Fruit fly (Drosophila melanogaster) whole organism, embryonic: ENCODE results near the gene Sox21a.

Source experiments
- Ada2b ChIP-seq: fragments of 200-800 bp; sonication (Bioruptor generic); IDR thresholded peaks from 2 replicates; pipeline ENCODE4 v1.3.6; 2022; ENCODE audit warnings: missing biosample characterization, missing genetic modification characterization
- Bdp1 ChIP-seq: fragments of 200-800 bp; sonication (Bioruptor generic); optimal IDR thresholded peaks from 3 replicates; lab custom pipeline; 2016; ENCODE audit warnings: missing biosample characterization, missing genetic modification characterization
- C15 ChIP-seq: fragments of 200-800 bp; sonication (Bioruptor generic); IDR thresholded peaks from 3 replicates; pipeline ENCODE4 v1.3.6; 2022; ENCODE audit warnings: missing biosample characterization, missing genetic modification characterization
- CG10543 ChIP-seq: fragments of 200-800 bp; sonication (Bioruptor generic); optimal IDR thresholded peaks from 3 replicates; lab custom pipeline; 2017; ENCODE audit warnings: missing biosample characterization, mild to moderate bottlenecking, missing genetic modification characterization, moderate library complexity
- CG11093 ChIP-seq: fragments of 200-800 bp; sonication (Bioruptor generic); IDR thresholded peaks from 3 replicates; pipeline ENCODE4 v1.3.6; 2022; ENCODE audit warnings: missing biosample characterization, missing genetic modification characterization
- CG12391 ChIP-seq: fragments of 200-800 bp; sonication (Bioruptor generic); optimal IDR thresholded peaks from 3 replicates; lab custom pipeline; 2018; ENCODE audit warnings: missing biosample characterization, mild to moderate bottlenecking, missing genetic modification characterization, moderate library complexity
- CG12659 ChIP-seq: fragments of 200-800 bp; sonication (Bioruptor generic); optimal IDR thresholded peaks from 3 replicates; lab custom pipeline; 2017; ENCODE audit warnings: mild to moderate bottlenecking, missing biosample characterization, missing genetic modification reagents, missing genetic modification characterization
- CG13894 ChIP-seq: fragments of 200-800 bp; sonication (Bioruptor generic); optimal IDR thresholded peaks from 3 replicates; lab custom pipeline; 2018; ENCODE audit warnings: missing biosample characterization, mild to moderate bottlenecking, missing genetic modification characterization, moderate library complexity
- CG14965 ChIP-seq: fragments of 200-800 bp; sonication (Bioruptor generic); optimal IDR thresholded peaks from 2 replicates; lab custom pipeline; 2016; ENCODE audit warnings: missing biosample characterization, missing genetic modification characterization, borderline replicate concordance
- CG15011 ChIP-seq: fragments of 200-800 bp; sonication (Bioruptor generic); optimal IDR thresholded peaks from 3 replicates; lab custom pipeline; 2018; ENCODE audit warnings: missing biosample characterization, mild to moderate bottlenecking, missing genetic modification characterization
- CG15479 ChIP-seq: fragments of 200-800 bp; sonication (Bioruptor generic); optimal IDR thresholded peaks from 3 replicates; lab custom pipeline; 2019; ENCODE audit warnings: missing biosample characterization, mild to moderate bottlenecking, missing genetic modification characterization, moderate library complexity
- CG1603 ChIP-seq: fragments of 200-800 bp; sonication (Bioruptor generic); optimal IDR thresholded peaks from 2 replicates; lab custom pipeline; 2019; ENCODE audit warnings: missing biosample characterization, mild to moderate bottlenecking, missing genetic modification characterization, moderate library complexity
- CG16813 ChIP-seq: fragments of 200-800 bp; sonication (Bioruptor generic); IDR thresholded peaks from 3 replicates; pipeline ENCODE4 v1.3.6; 2022; ENCODE audit warnings: missing biosample characterization, missing genetic modification characterization; ENCODE audit not compliant: partially characterized antibody
- CG16815 ChIP-seq: fragments of 200-800 bp; sonication (Bioruptor generic); optimal IDR thresholded peaks from 3 replicates; lab custom pipeline; 2017; ENCODE audit warnings: missing biosample characterization, mild to moderate bottlenecking, missing genetic modification characterization
- CG17359 ChIP-seq: fragments of 200-800 bp; sonication (Bioruptor generic); optimal IDR thresholded peaks from 3 replicates; lab custom pipeline; 2018; ENCODE audit warnings: missing biosample characterization, mild to moderate bottlenecking, missing genetic modification characterization, moderate library complexity
- CG2875 ChIP-seq: fragments of 200-800 bp; sonication (Bioruptor generic); optimal IDR thresholded peaks from 2 replicates; lab custom pipeline; 2017; ENCODE audit warnings: missing biosample characterization, mild to moderate bottlenecking, missing genetic modification characterization, missing genetic modification reagents
- CG3163 ChIP-seq: fragments of 200-800 bp; sonication (Bioruptor generic); optimal IDR thresholded peaks from 3 replicates; lab custom pipeline; 2016; ENCODE audit warnings: missing biosample characterization, missing genetic modification characterization
- CG33557 ChIP-seq: fragments of 200-800 bp; sonication (Bioruptor generic); optimal IDR thresholded peaks from 2 replicates; lab custom pipeline; 2019; ENCODE audit warnings: missing biosample characterization, mild to moderate bottlenecking, missing genetic modification characterization, moderate library complexity
- CG4404 ChIP-seq: fragments of 200-800 bp; sonication (Bioruptor generic); IDR thresholded peaks from 2 replicates; pipeline ENCODE4 v1.3.6; 2022; ENCODE audit warnings: missing biosample characterization, missing genetic modification characterization
- CG5180 ChIP-seq: fragments of 200-800 bp; sonication (Bioruptor generic); optimal IDR thresholded peaks from 3 replicates; lab custom pipeline; 2017; ENCODE audit warnings: missing biosample characterization, missing genetic modification characterization, mild to moderate bottlenecking, moderate library complexity, missing genetic modification reagents
- CG6254 ChIP-seq: fragments of 200-800 bp; sonication (Bioruptor generic); optimal IDR thresholded peaks from 3 replicates; lab custom pipeline; 2017; ENCODE audit warnings: mild to moderate bottlenecking, missing biosample characterization, missing genetic modification reagents, missing genetic modification characterization
- CG9727 ChIP-seq: fragments of 200-800 bp; sonication (Bioruptor generic); optimal IDR thresholded peaks from 3 replicates; lab custom pipeline; 2017; ENCODE audit warnings: missing biosample characterization, mild to moderate bottlenecking, missing genetic modification characterization
- Dfd ChIP-seq, 2 experiments: fragments of >200 bp; optimal IDR thresholded peaks; 2 replicates each; lab custom pipeline; 2017; ENCODE audit warnings: missing biosample characterization in 2 of 2, missing genetic modification characterization in 2 of 2
- Dip2 ChIP-seq: fragments of 200-800 bp; sonication (Bioruptor generic); IDR thresholded peaks from 2 replicates; pipeline ENCODE4 v1.3.6; 2022; ENCODE audit warnings: missing biosample characterization, missing genetic modification characterization
- Dref ChIP-seq: fragments of 200-800 bp; sonication (Bioruptor generic); IDR thresholded peaks from 2 replicates; pipeline ENCODE4 v1.3.6; 2022; ENCODE audit warnings: missing biosample characterization, missing genetic modification characterization
- Ets65A ChIP-seq: fragments of 200-800 bp; sonication (Bioruptor generic); peaks from one replicate; lab custom pipeline; 2016; ENCODE audit warnings: missing biosample characterization, missing genetic modification characterization
- HLH4C ChIP-seq: fragments of 200-800 bp; sonication (Bioruptor generic); IDR thresholded peaks from 3 replicates; pipeline ENCODE4 v1.3.6; 2022; ENCODE audit warnings: missing biosample characterization, missing genetic modification characterization; ENCODE audit not compliant: partially characterized antibody
- HmgD ChIP-seq: fragments of 200-800 bp; sonication (Bioruptor generic); optimal IDR thresholded peaks from 3 replicates; lab custom pipeline; 2016; ENCODE audit warnings: missing biosample characterization, missing genetic modification characterization
- Kr ChIP-seq: fragments of 200-800 bp; sonication (Bioruptor generic); optimal IDR thresholded peaks from 2 replicates; lab custom pipeline; 2017; ENCODE audit warnings: missing biosample characterization, mild to moderate bottlenecking, missing genetic modification characterization
- Ssrp ChIP-seq: fragments of 200-800 bp; sonication (Bioruptor generic); optimal IDR thresholded peaks from 2 replicates; lab custom pipeline; 2018; ENCODE audit warnings: missing biosample characterization, mild to moderate bottlenecking, missing genetic modification characterization, moderate library complexity
- ash1 ChIP-seq: fragments of 200-800 bp; sonication (Bioruptor generic); optimal IDR thresholded peaks from 2 replicates; lab custom pipeline; 2018; ENCODE audit warnings: missing biosample characterization, mild to moderate bottlenecking, missing genetic modification characterization
- br ChIP-seq: fragments of >200 bp; optimal IDR thresholded peaks from 2 replicates; lab custom pipeline; 2017
- dati ChIP-seq: fragments of 200-800 bp; sonication (Bioruptor generic); IDR thresholded peaks from 2 replicates; pipeline ENCODE4 v1.3.6; 2022; ENCODE audit warnings: missing biosample characterization, missing genetic modification characterization
- fd96Cb ChIP-seq: fragments of 200-800 bp; sonication (Bioruptor generic); optimal IDR thresholded peaks from 2 replicates; lab custom pipeline; 2018; ENCODE audit warnings: missing biosample characterization, mild to moderate bottlenecking, missing genetic modification characterization, moderate library complexity
- gce ChIP-seq: fragments of 200-800 bp; sonication (Bioruptor generic); IDR thresholded peaks from 3 replicates; pipeline ENCODE4 v1.3.6; 2022; ENCODE audit warnings: missing biosample characterization, missing genetic modification characterization
- gt ChIP-seq: fragments of 200-800 bp; sonication (Bioruptor generic); IDR thresholded peaks from 2 replicates; pipeline ENCODE4 v1.3.6; 2022; ENCODE audit warnings: missing biosample characterization, missing genetic modification characterization
- h ChIP-seq: fragments of >200 bp; optimal IDR thresholded peaks from 2 replicates; lab custom pipeline; 2017
- hbn ChIP-seq: fragments of 200-800 bp; sonication (Bioruptor generic); IDR thresholded peaks from 2 replicates; pipeline ENCODE4 v1.3.6; 2022; ENCODE audit warnings: missing biosample characterization, missing genetic modification characterization; ENCODE audit not compliant: partially characterized antibody
- her ChIP-seq: fragments of 200-800 bp; sonication (Bioruptor generic); optimal IDR thresholded peaks from 2 replicates; lab custom pipeline; 2016; ENCODE audit warnings: missing biosample characterization, missing genetic modification characterization
- ken ChIP-seq: fragments of 200-800 bp; sonication (Bioruptor generic); IDR thresholded peaks from 3 replicates; pipeline ENCODE4 v1.3.6; 2022; ENCODE audit warnings: missing biosample characterization, missing genetic modification characterization
- knrl ChIP-seq: fragments of 200-800 bp; sonication (Bioruptor generic); IDR thresholded peaks from 3 replicates; pipeline ENCODE4 v1.3.6; 2022; ENCODE audit warnings: missing biosample characterization, missing genetic modification characterization; ENCODE audit not compliant: partially characterized antibody
- lola ChIP-seq, 3 experiments: fragments of >200 bp in 2 of 3; fragments of 200-800 bp in 1 of 3; sonication (Bioruptor generic) in 1 of 3; optimal IDR thresholded peaks; 2 replicates each; lab custom pipeline; 2017 to 2019; ENCODE audit warnings: missing biosample characterization in 3 of 3, missing genetic modification characterization in 3 of 3, mild to moderate bottlenecking in 1 of 3, moderate library complexity in 1 of 3
- mam ChIP-seq: fragments of 200-800 bp; sonication (Bioruptor generic); optimal IDR thresholded peaks from 3 replicates; lab custom pipeline; 2016; ENCODE audit warnings: missing biosample characterization, missing genetic modification characterization
- pfk ChIP-seq: fragments of 200-800 bp; sonication (Bioruptor generic); optimal IDR thresholded peaks from 2 replicates; lab custom pipeline; 2018; ENCODE audit warnings: missing biosample characterization, mild to moderate bottlenecking, missing genetic modification characterization, moderate library complexity
- sc ChIP-seq, 3 experiments: fragments of >200 bp in 2 of 3; fragments of 200-800 bp in 1 of 3; sonication (Bioruptor generic) in 1 of 3; optimal IDR thresholded peaks; 2 replicates in 2 of 3; 3 replicates in 1 of 3; lab custom pipeline; 2017; ENCODE audit warnings: mild to moderate bottlenecking in 1 of 3, missing biosample characterization in 1 of 3, missing genetic modification characterization in 1 of 3, missing genetic modification reagents in 1 of 3
- scrt ChIP-seq: fragments of 200-800 bp; sonication (Bioruptor generic); optimal IDR thresholded peaks from 2 replicates; lab custom pipeline; 2018; ENCODE audit warnings: missing biosample characterization, mild to moderate bottlenecking, missing genetic modification characterization, moderate library complexity
- shn ChIP-seq: fragments of 200-800 bp; sonication (Bioruptor generic); optimal IDR thresholded peaks from 3 replicates; lab custom pipeline; 2016; ENCODE audit warnings: missing biosample characterization, missing genetic modification characterization
- slbo ChIP-seq: fragments of 200-800 bp; sonication (Bioruptor generic); IDR thresholded peaks from 2 replicates; pipeline ENCODE4 v1.3.6; 2022; ENCODE audit warnings: missing biosample characterization, missing genetic modification characterization
- vnd ChIP-seq: fragments of 200-800 bp; sonication (Bioruptor generic); IDR thresholded peaks from 3 replicates; pipeline ENCODE4 v1.3.6; 2022; ENCODE audit warnings: missing biosample characterization, missing genetic modification characterization; ENCODE audit not compliant: partially characterized antibody

Gene Sox21a

dm6 chr3L:14150141-14150556, 42.2 kb upstream of the Sox21a start (continued):
- no peak for TF ChIP-seq CG13894
- no peak for TF ChIP-seq br (lab: Kevin White, UChicago)
- peak; percentile 98 for TF ChIP-seq CG15479 (GFP tag; lab: Kevin White, UChicago)
- TF ChIP-seq knrl (GFP tag; lab: Robert Waterston, UW) = no peak
- no peak for TF ChIP-seq Ada2b (GFP tag; lab: Robert Waterston, UW)
- TF ChIP-seq C15 = no peak
- no peak for TF ChIP-seq pfk (GFP tag; lab: Kevin White, UChicago)
- TF ChIP-seq shn = peak; percentile 25
- TF ChIP-seq vnd (GFP tag; lab: Robert Waterston, UW) = no peak
- no peak for TF ChIP-seq Dfd (GFP tag; optimal IDR thresholded peaks at IDR 0.05; lab: Kevin White, UChicago)
- TF ChIP-seq gce (GFP tag; lab: Robert Waterston, UW) = 0 out of 3 replicates have a peak, but pooled peaks have one; percentile 3
- TF ChIP-seq hbn (GFP tag; lab: Robert Waterston, UW) = no peak
- no peak for TF ChIP-seq sc (optimal IDR thresholded peaks at IDR 0.05; lab: Kevin White, UChicago)
- TF ChIP-seq sc (GFP tag; optimal IDR thresholded peaks at IDR 0.05; lab: Kevin White, UChicago) = no peak
- no peak for TF ChIP-seq gt
- no peak for TF ChIP-seq CG3163 (GFP tag; lab: Kevin White, UChicago)

DNA sequence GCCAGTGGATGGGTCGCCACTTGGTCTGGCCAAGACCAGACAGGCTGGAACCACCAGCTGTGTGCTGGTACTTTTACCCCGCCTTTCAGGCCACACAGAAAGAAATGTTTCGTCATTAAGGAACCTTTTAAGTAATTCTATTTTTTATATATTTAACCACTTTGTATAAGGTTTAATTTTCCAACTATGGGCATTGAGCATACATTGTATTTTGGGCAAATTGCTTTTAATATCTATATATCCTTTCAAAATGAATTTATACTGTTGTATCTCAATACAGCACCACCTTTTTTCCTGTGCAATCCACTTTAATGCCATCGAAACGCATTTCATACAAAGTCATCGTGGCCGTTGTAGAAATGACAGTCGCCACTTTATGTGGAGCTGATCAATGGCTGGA, 38.5 kb upstream of the Sox21a start:
- no peak for TF ChIP-seq CG13894
- TF ChIP-seq Dref (GFP tag; lab: Robert Waterston, UW) = no peak
- TF ChIP-seq scrt (GFP tag; lab: Kevin White, UChicago) = no peak
- TF ChIP-seq CG10543 (GFP tag; lab: Kevin White, UChicago) = no peak
- no peak for TF ChIP-seq Kr (GFP tag; lab: Kevin White, UChicago)
- no peak for TF ChIP-seq Ssrp (tag; lab: Kevin White, UChicago)
- TF ChIP-seq CG33557 (GFP tag; lab: Kevin White, UChicago) = no peak
- TF ChIP-seq Bdp1 (GFP tag; lab: Kevin White, UChicago) = no peak
- no peak for TF ChIP-seq Ada2b (GFP tag; lab: Robert Waterston, UW)
- peak; percentile 21 for TF ChIP-seq CG12391 (tag; lab: Kevin White, UChicago)
- TF ChIP-seq her (GFP tag; lab: Kevin White, UChicago) = no peak
- TF ChIP-seq ash1 (GFP tag; lab: Kevin White, UChicago) = no peak
- no peak for TF ChIP-seq mam (GFP tag; lab: Kevin White, UChicago)
- no peak for TF ChIP-seq dati
- no peak for TF ChIP-seq CG4404
- peak; percentile 56 for TF ChIP-seq fd96Cb (tag; lab: Kevin White, UChicago)
- TF ChIP-seq HLH4C = no peak
- no peak for TF ChIP-seq CG14965 (GFP tag; lab: Kevin White, UChicago)
- no peak for TF ChIP-seq ken (GFP tag; lab: Robert Waterston, UW)
- peak in 1 of 3 experiments; percentile 56 for TF ChIP-seq lola (GFP tag; optimal IDR thresholded peaks at IDR 0.05; lab: Kevin White, UChicago)
- no peak for TF ChIP-seq HmgD
- TF ChIP-seq CG11093 (GFP tag; lab: Robert Waterston, UW) = no peak
- TF ChIP-seq slbo (GFP tag; lab: Robert Waterston, UW) = no peak
- TF ChIP-seq h (lab: Kevin White, UChicago) = no peak
- TF ChIP-seq CG15011 (GFP tag; lab: Kevin White, UChicago) = peak; percentile 5
- no peak for TF ChIP-seq Dip2 (GFP tag; lab: Robert Waterston, UW)
- peak; percentile 5 for TF ChIP-seq CG9727 (GFP tag; lab: Kevin White, UChicago)
- TF ChIP-seq Ets65A = peak; percentile 62
- peak; percentile 19 for TF ChIP-seq CG1603 (tag; lab: Kevin White, UChicago)
- no peak for TF ChIP-seq CG5180
- TF ChIP-seq CG16815 = peak; percentile 3
- TF ChIP-seq CG12659 (GFP tag; lab: Kevin White, UChicago) = no peak
- no peak for TF ChIP-seq CG16813 (GFP tag; lab: Robert Waterston, UW)
- TF ChIP-seq CG6254 (GFP tag; lab: Kevin White, UChicago) = peak; percentile 49
- TF ChIP-seq CG2875 (GFP tag; lab: Kevin White, UChicago) = no peak
- TF ChIP-seq CG17359 (tag; lab: Kevin White, UChicago) = peak; percentile 13
